Fruit fly (Drosophila melanogaster) S2 (cell line): Measurements from ENCODE around the gene CG10866.

Source experiments
- CG8478 ChIP-seq: fragments of >200 bp; optimal IDR thresholded peaks from 2 replicates; lab custom pipeline; 2018
- CTCF ChIP-seq, 2 experiments: fragments of >200 bp; optimal IDR thresholded peaks; 2 replicates each; lab custom pipeline; 2018

DNA sequence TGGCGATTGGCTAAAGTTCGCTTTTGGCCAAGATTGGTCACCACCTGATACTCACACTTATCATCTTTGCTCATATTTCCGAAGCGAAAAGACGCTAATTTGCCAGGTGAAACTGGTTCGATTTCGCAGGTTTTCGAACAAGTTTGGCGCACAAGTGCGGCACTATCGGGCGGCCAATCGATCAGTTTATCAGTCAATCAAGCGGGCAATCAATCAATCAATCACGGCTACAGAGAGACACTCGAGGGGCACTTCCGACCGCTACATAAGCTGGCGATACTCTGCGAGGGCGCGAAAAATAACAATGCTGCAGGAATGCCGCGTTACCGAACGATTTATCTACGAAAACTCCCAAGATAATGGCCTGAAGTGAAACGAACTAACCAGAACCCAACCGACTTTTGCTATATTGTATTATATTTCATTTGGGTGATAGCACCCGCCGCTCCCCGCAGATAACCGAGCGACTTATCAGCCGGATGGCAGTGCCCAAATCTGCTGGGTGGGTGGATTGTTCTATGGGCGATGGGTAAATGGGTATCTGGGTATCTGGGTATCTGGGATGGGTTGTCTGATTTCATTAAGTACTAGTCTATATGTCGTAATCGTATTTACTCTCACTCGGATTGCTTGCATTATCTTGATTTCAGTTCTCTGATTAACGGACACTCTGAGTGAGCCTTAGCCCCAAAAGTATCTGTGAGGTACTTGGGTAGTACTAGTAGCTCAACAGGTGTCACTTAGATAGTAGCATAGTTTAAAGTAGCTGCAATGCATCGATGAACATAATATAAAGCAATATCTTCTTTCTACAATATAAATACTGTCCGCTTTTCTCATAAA is 8.6 kb downstream of the CG10866 start:
- TF ChIP-seq CTCF (optimal IDR thresholded peaks at IDR 0.05; lab: Kevin White, UChicago): no peak
- TF ChIP-seq CG8478: no peak
